Worm (Caenorhabditis elegans): ENCODE measurements around the gene srlf-30.

srlf-30 gene

DNA sequence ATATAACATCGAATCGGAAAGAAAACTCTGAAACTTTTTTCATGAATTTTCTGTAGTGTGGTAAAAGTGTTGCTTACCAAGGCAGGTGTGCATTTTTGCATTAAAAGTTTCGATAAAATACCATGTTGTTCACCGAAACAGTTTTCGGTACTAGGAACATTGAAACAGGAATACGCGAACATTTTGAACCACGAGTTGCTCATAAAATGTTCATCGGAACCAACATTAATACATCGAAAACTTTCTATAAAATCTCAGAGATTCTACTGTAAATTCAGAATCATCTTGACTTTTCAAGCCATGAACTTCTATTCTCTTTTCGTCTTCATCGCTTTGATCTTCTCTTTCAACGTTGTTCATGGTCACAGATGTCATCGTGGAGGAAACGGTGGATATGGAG, 19.9 kb upstream of the srlf-30 start, which contains the start of gene fipr-15:
TSS of gene fipr-15 (plus strand) at position 301 of the 400 bp plus-strand sequence.
- TF ChIP-seq ceh-62 (tag; optimal IDR thresholded peaks at IDR 0.05), result no peak
- TF ChIP-seq hif-1 (tag; optimal IDR thresholded peaks at IDR 0.05), result no peak
- no peak for TF ChIP-seq dmd-9 (GFP tag; IDR thresholded peaks at IDR 0.05)
- no peak for TF ChIP-seq mes-2 (tag; optimal IDR thresholded peaks at IDR 0.05; ENCODE audit: poor library complexity, severe bottlenecking)
- TF ChIP-seq ceh-82 (tag; optimal IDR thresholded peaks at IDR 0.05), result no peak
- no peak for TF ChIP-seq tag-97 (GFP tag; IDR thresholded peaks at IDR 0.05)
- no peak for TF ChIP-seq pha-4 (GFP tag; IDR thresholded peaks at IDR 0.05)
- TF ChIP-seq pha-4 (tag; optimal IDR thresholded peaks at IDR 0.05), result no peak
- no peak for TF ChIP-seq ctbp-1 (GFP tag; IDR thresholded peaks at IDR 0.05)
- TF ChIP-seq dve-1 (tag; optimal IDR thresholded peaks at IDR 0.05; ENCODE audit: insufficient read depth), result no peak

- TF ChIP-seq pqm-1 (tag; optimal IDR thresholded peaks at IDR 0.05) (peak; percentile 2), fos-1 (tag; optimal IDR thresholded peaks at IDR 0.05) (no peak), dve-1 (tag; optimal IDR thresholded peaks at IDR 0.05; ENCODE audit: insufficient read depth) (peak; percentile 80), mep-1 (tag; optimal IDR thresholded peaks at IDR 0.05) (no peak), nhr-10 (tag; optimal IDR thresholded peaks at IDR 0.05) (no peak), egl-43 (GFP tag; IDR thresholded peaks at IDR 0.05) (no peak), F26F4.8 (GFP tag; conservative IDR thresholded peaks at IDR 0.05) (no peak), hlh-30 (tag; optimal IDR thresholded peaks at IDR 0.05; ENCODE audit: insufficient read depth) (no peak), mxl-2 (GFP tag; conservative IDR thresholded peaks at IDR 0.05) (no peak), php-3 (GFP tag; IDR thresholded peaks at IDR 0.05) (peak; percentile 85), nhr-28 (tag; optimal IDR thresholded peaks at IDR 0.05) (no peak), mdl-1 (tag; optimal IDR thresholded peaks at IDR 0.05) (peak in 1 of 2 experiments; percentile 30)
Measured at ce11 chrIV:10881230-10881629, 19.0 kb upstream of the srlf-30 start, which contains the start of gene F13E9.13. Gene F13E9.13, plus strand, starts transcription at chrIV:10881546.

DNA sequence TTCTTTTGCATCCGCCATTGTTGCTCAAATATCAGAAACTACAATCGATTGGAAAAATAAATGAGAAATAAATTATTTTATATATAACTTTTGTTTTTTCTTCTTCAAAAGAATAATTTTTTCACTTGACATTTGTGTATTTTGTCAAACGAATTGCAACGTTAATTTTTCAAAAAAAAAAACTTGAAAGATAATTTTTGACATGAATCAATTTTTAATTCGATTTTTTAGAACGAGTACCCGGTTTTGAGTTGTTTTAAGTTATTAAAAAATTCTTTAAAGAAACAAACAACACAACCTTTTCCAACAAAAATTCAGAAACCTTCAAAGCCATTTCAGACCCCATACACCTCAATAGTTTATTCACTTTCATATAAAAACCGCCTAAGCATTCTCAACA, 15.9 kb upstream of the srlf-30 start, which contains the start of gene F13E9.5:
TSS of gene F13E9.5 (minus strand) at position 101 of the 400 bp plus-strand sequence.
- no peak for TF ChIP-seq fos-1 (tag; optimal IDR thresholded peaks at IDR 0.05)
- TF ChIP-seq zag-1 (tag; optimal IDR thresholded peaks at IDR 0.05), result no peak
- TF ChIP-seq nhr-6 (tag; optimal IDR thresholded peaks at IDR 0.05), result no peak
- TF ChIP-seq skn-1 (tag; optimal IDR thresholded peaks at IDR 0.05), result no peak
- TF ChIP-seq lsy-2 (tag; optimal IDR thresholded peaks at IDR 0.05), result no peak
- no peak for TF ChIP-seq ceh-32 (tag; optimal IDR thresholded peaks at IDR 0.05; ENCODE audit: poor library complexity)
- TF ChIP-seq nhr-48 (tag; optimal IDR thresholded peaks at IDR 0.05), result no peak
- TF ChIP-seq tra-1 (GFP tag; IDR thresholded peaks at IDR 0.05), result no peak
- no peak for TF ChIP-seq pqm-1 (tag; optimal IDR thresholded peaks at IDR 0.05)
- TF ChIP-seq unc-62 (GFP tag; optimal IDR thresholded peaks at IDR 0.05 in 1 of 2), result no peak
- no peak for TF ChIP-seq unc-62 (tag; optimal IDR thresholded peaks at IDR 0.05)

- TF ChIP-seq T20F7.1 (GFP tag; optimal IDR thresholded peaks at IDR 0.05) (no peak), lin-1 (GFP tag; IDR thresholded peaks at IDR 0.05) (no peak), rbr-2 (tag; optimal IDR thresholded peaks at IDR 0.05) (no peak), vab-7 (GFP tag; IDR thresholded peaks at IDR 0.05) (no peak), Y105C5A.15 (GFP tag; IDR thresholded peaks at IDR 0.05) (no peak), ceh-62 (tag; optimal IDR thresholded peaks at IDR 0.05) (no peak), unc-39 (tag; optimal IDR thresholded peaks at IDR 0.05) (no peak), aly-2 (tag; optimal IDR thresholded peaks at IDR 0.05) (no peak), egl-27 (tag; optimal IDR thresholded peaks at IDR 0.05) (no peak), lsy-2 (tag; optimal IDR thresholded peaks at IDR 0.05) (no peak), nhr-6 (tag; optimal IDR thresholded peaks at IDR 0.05) (no peak)
Measured at ce11 chrIV:10885915-10886314, 14.3 kb upstream of the srlf-30 start, which contains the start of gene srlf-11. Gene srlf-11, minus strand, starts transcription at chrIV:10886015.

Data from whole organism, L4 larva.